Worm (Caenorhabditis elegans) whole organism, mixed stage, embryonic: Measurements from ENCODE around the gene F17A9.5.

Experiments
- M03D4.4 ChIP-seq: sonication (generic microtip); optimal IDR thresholded peaks from 2 replicates; lab custom pipeline; 2017; ENCODE audit warnings: mild to moderate bottlenecking, missing genetic modification characterization, missing compliant biosample characterization
- bed-3 ChIP-seq: fragments of 200-800 bp; sonication (Bioruptor generic); optimal IDR thresholded peaks from 3 replicates; lab custom pipeline; 2018; ENCODE audit warnings: mild to moderate bottlenecking, missing genetic modification characterization, moderate library complexity, missing compliant biosample characterization
- blmp-1 ChIP-seq: fragments of 150-350 bp; optimal IDR thresholded peaks from 2 replicates; lab custom pipeline; 2014; ENCODE audit warnings: missing biosample characterization, missing genetic modification characterization
- ceh-39 ChIP-seq: fragments of 150-350 bp; optimal IDR thresholded peaks from 2 replicates; lab custom pipeline; 2014; ENCODE audit warnings: missing biosample characterization, missing genetic modification characterization
- ceh-43 ChIP-seq: fragments of 200-800 bp; sonication (Bioruptor generic); optimal IDR thresholded peaks from 2 replicates; lab custom pipeline; 2018; ENCODE audit warnings: mild to moderate bottlenecking, missing genetic modification characterization, moderate library complexity, missing compliant biosample characterization
- ceh-83 ChIP-seq: fragments of 200-800 bp; sonication (Bioruptor generic); optimal IDR thresholded peaks from 2 replicates; lab custom pipeline; 2018; ENCODE audit warnings: mild to moderate bottlenecking, missing genetic modification characterization, missing compliant biosample characterization
- ces-1 ChIP-seq: fragments of 150-350 bp; optimal IDR thresholded peaks from 2 replicates; lab custom pipeline; 2014; ENCODE audit warnings: missing biosample characterization, missing genetic modification reagents, missing genetic modification characterization
- drap-1 ChIP-seq: fragments of 200-800 bp; sonication (Bioruptor generic); optimal IDR thresholded peaks from 3 replicates; lab custom pipeline; 2018; ENCODE audit warnings: mild to moderate bottlenecking, missing genetic modification characterization, missing compliant biosample characterization
- elt-3 ChIP-seq: fragments of 150-350 bp; optimal IDR thresholded peaks from 2 replicates; lab custom pipeline; 2014; ENCODE audit warnings: missing biosample characterization, missing genetic modification characterization
- flh-1 ChIP-seq: fragments of 200-800 bp; sonication (Bioruptor generic); optimal IDR thresholded peaks from 2 replicates; lab custom pipeline; 2018; ENCODE audit warnings: mild to moderate bottlenecking, missing genetic modification characterization, moderate library complexity, missing compliant biosample characterization
- ham-2 ChIP-seq: fragments of 200-800 bp; sonication (Bioruptor generic); optimal IDR thresholded peaks from 2 replicates; lab custom pipeline; 2018; ENCODE audit warnings: mild to moderate bottlenecking, missing genetic modification characterization, missing compliant biosample characterization
- hlh-1 ChIP-seq: fragments of 150-350 bp; optimal IDR thresholded peaks from 2 replicates; lab custom pipeline; 2014; ENCODE audit warnings: missing biosample characterization, missing genetic modification reagents, missing genetic modification characterization
- lin-13 ChIP-seq: fragments of 150-350 bp; optimal IDR thresholded peaks from 2 replicates; lab custom pipeline; 2014; ENCODE audit warnings: missing biosample characterization, missing genetic modification characterization
- lin-32 ChIP-seq: fragments of 200-800 bp; sonication (Bioruptor generic); optimal IDR thresholded peaks from 2 replicates; lab custom pipeline; 2018; ENCODE audit warnings: mild to moderate bottlenecking, missing genetic modification characterization, missing compliant biosample characterization
- lsy-2 ChIP-seq: fragments of 150-350 bp; optimal IDR thresholded peaks from 2 replicates; lab custom pipeline; 2014; ENCODE audit warnings: missing biosample characterization, missing genetic modification characterization
- mab-5 ChIP-seq: fragments of 150-350 bp; optimal IDR thresholded peaks from 2 replicates; lab custom pipeline; 2014; ENCODE audit warnings: missing biosample characterization, missing genetic modification characterization
- mep-1 ChIP-seq: fragments of 150-350 bp; optimal IDR thresholded peaks from 2 replicates; lab custom pipeline; 2017; ENCODE audit warnings: missing biosample characterization, missing genetic modification reagents, missing genetic modification characterization, inconsistent platforms
- mls-2 ChIP-seq: sonication (generic microtip); optimal IDR thresholded peaks from 2 replicates; lab custom pipeline; 2016; ENCODE audit warnings: mild to moderate bottlenecking, missing genetic modification characterization, moderate library complexity, missing compliant biosample characterization
- nhr-12 ChIP-seq: fragments of 150-350 bp; optimal IDR thresholded peaks from 2 replicates; lab custom pipeline; 2014; ENCODE audit warnings: missing biosample characterization, missing genetic modification characterization
- nhr-2 ChIP-seq: fragments of 150-350 bp; optimal IDR thresholded peaks from 2 replicates; lab custom pipeline; 2014; ENCODE audit warnings: missing biosample characterization, missing genetic modification characterization
- nhr-237 ChIP-seq: fragments of 150-350 bp; optimal IDR thresholded peaks from 2 replicates; lab custom pipeline; 2014; ENCODE audit warnings: missing biosample characterization, missing genetic modification characterization
- nhr-28 ChIP-seq: fragments of 150-350 bp; optimal IDR thresholded peaks from 2 replicates; lab custom pipeline; 2014; ENCODE audit warnings: missing biosample characterization, missing genetic modification characterization
- nhr-76 ChIP-seq: sonication (generic microtip); optimal IDR thresholded peaks from 2 replicates; lab custom pipeline; 2017; ENCODE audit warnings: missing biosample characterization, missing genetic modification characterization
- pha-4 ChIP-seq: fragments of 150-350 bp; optimal IDR thresholded peaks from 2 replicates; lab custom pipeline; 2018; ENCODE audit warnings: missing biosample characterization, missing genetic modification reagents, missing genetic modification characterization
- snpc-4 ChIP-seq: fragments of 150-350 bp; optimal IDR thresholded peaks from 2 replicates; lab custom pipeline; 2014; ENCODE audit warnings: missing biosample characterization, missing genetic modification characterization
- tbx-8 ChIP-seq: fragments of 200-800 bp; sonication (Bioruptor generic); optimal IDR thresholded peaks from 2 replicates; lab custom pipeline; 2018; ENCODE audit warnings: mild to moderate bottlenecking, missing genetic modification characterization, moderate library complexity, missing compliant biosample characterization
- unc-120 ChIP-seq: sonication (generic microtip); optimal IDR thresholded peaks from 2 replicates; lab custom pipeline; 2017; ENCODE audit warnings: missing genetic modification characterization, missing compliant biosample characterization; ENCODE audit not compliant: poor library complexity, severe bottlenecking
- unc-62 ChIP-seq: fragments of 150-350 bp; optimal IDR thresholded peaks from 2 replicates; lab custom pipeline; 2014; ENCODE audit warnings: missing biosample characterization, missing genetic modification reagents, missing genetic modification characterization
- ztf-11 ChIP-seq: fragments of 150-350 bp; optimal IDR thresholded peaks from 2 replicates; lab custom pipeline; 2014; ENCODE audit warnings: missing biosample characterization, missing genetic modification characterization

F17A9.5 gene

DNA sequence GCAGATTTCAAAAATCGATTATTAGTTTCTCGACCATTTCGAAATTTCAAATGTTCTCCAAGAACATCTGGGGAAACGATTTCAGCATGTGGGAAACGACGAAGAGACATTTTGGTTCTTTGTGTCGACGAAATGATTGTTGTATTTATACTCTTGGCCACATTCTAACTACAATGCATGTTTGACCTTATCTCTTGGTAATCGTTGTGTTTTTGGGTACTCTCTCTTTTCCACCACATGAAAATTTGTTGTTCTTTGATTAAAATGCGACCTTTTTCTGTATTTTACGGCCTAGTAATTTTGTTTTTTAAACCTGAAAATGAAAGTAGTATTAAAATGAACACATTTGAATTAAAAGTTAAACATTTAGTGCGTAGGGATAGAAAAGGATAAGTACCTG lies at the start of gene F17A9.5:
Gene F17A9.5, minus strand, starts transcription at position 175 of the 400 bp plus-strand sequence.
- TF ChIP-seq lin-32 (GFP tag; lab: Kevin White, UChicago) (no peak), unc-62 (GFP tag; lab: Kevin White, UChicago) (no peak), ceh-39 (tag; lab: Kevin White, UChicago) (no peak), mab-5 (tag; lab: Kevin White, UChicago) (no peak), nhr-12 (tag; lab: Kevin White, UChicago) (no peak), bed-3 (GFP tag; lab: Kevin White, UChicago) (no peak), mls-2 (tag; lab: Kevin White, UChicago) (no peak), mep-1 (tag; lab: Kevin White, UChicago) (no peak), nhr-2 (tag; lab: Kevin White, UChicago) (no peak)

- TF ChIP-seq flh-1 (GFP tag; lab: Kevin White, UChicago) (no peak), M03D4.4 (no peak)
- TF ChIP-seq, all 35 proteins: peak for 0
These were observed 25.4 kb upstream of the F17A9.5 start for ce11 chrV:6138167-6138566.

DNA sequence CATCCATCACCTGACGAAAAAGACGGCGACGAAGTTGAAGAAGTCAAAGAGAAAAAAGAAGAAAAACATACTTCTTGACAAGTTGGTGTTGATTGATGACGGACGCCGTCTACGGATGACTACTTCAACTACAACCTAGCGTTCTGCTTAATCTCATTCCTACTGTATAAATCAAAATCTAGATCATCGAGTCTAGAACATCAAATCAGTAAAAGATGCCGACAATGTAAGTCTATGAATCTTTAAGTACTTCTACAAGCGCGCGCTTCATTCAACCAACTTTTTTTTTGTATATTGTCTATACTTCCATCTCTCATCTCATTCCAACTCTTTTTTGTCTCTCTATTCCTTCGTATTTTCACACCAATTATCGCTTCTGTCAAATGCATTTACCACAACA lies 22.6 kb upstream of the F17A9.5 start:
- TF ChIP-seq mab-5 (tag; lab: Kevin White, UChicago) (no peak), nhr-2 (tag; lab: Kevin White, UChicago) (no peak), hlh-1 (tag; lab: Kevin White, UChicago) (no peak), blmp-1 (no peak), nhr-237 (tag; lab: Kevin White, UChicago) (no peak), ham-2 (GFP tag; lab: Kevin White, UChicago) (no peak), tbx-8 (GFP tag; lab: Kevin White, UChicago) (no peak), ceh-39 (tag; lab: Kevin White, UChicago) (no peak), ztf-11 (tag; lab: Kevin White, UChicago) (no peak), unc-120 (no peak), lin-13 (tag; lab: Kevin White, UChicago) (no peak), nhr-12 (tag; lab: Kevin White, UChicago) (no peak), mep-1 (tag; lab: Kevin White, UChicago) (no peak), pha-4 (tag; lab: Kevin White, UChicago) (no peak), nhr-76 (no peak), lin-32 (GFP tag; lab: Kevin White, UChicago) (no peak), ceh-83 (no peak)

DNA sequence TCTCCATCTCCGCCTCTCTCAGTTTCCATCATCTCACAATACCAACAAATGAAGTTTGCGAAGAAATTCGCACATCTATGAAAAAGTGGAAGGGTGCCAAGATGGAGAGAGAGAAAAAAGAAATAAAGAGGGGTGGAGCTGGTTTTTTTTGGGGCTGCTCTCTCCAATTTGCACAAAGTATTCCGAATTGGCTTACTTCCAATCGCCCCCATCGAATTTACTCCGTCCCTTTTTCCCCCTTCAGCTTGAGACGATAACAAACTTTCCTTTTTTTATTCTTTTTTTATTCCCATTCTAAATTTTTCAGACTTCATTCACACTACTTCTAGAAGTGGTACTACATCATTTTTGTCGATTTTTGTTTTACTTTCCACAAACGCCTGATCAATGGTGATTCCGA lies 18.3 kb upstream of the F17A9.5 start, which contains the start of gene exp-2:
Gene exp-2, plus strand, starts transcription at position 301 of the 400 bp plus-strand sequence.
- no peak for TF ChIP-seq nhr-12 (tag; lab: Kevin White, UChicago)
- no peak for TF ChIP-seq mep-1 (tag; lab: Kevin White, UChicago)
- no peak for TF ChIP-seq tbx-8 (GFP tag; lab: Kevin White, UChicago)
- no peak for TF ChIP-seq nhr-237 (tag; lab: Kevin White, UChicago)
- TF ChIP-seq ceh-83: no peak
- TF ChIP-seq elt-3 (tag; lab: Kevin White, UChicago): no peak
- TF ChIP-seq lsy-2 (tag; lab: Kevin White, UChicago): no peak
- no peak for TF ChIP-seq drap-1 (GFP tag; lab: Kevin White, UChicago)
- TF ChIP-seq unc-120: no peak
- no peak for TF ChIP-seq nhr-76
- no peak for TF ChIP-seq bed-3 (GFP tag; lab: Kevin White, UChicago)
- TF ChIP-seq ces-1 (GFP tag; lab: Kevin White, UChicago): no peak
- TF ChIP-seq ztf-11 (tag; lab: Kevin White, UChicago): no peak
- no peak for TF ChIP-seq nhr-28
- no peak for TF ChIP-seq snpc-4 (tag; lab: Kevin White, UChicago)
- TF ChIP-seq lin-32 (GFP tag; lab: Kevin White, UChicago): no peak
- no peak for TF ChIP-seq ceh-43 (GFP tag; lab: Kevin White, UChicago)
- TF ChIP-seq flh-1 (GFP tag; lab: Kevin White, UChicago): no peak

DNA sequence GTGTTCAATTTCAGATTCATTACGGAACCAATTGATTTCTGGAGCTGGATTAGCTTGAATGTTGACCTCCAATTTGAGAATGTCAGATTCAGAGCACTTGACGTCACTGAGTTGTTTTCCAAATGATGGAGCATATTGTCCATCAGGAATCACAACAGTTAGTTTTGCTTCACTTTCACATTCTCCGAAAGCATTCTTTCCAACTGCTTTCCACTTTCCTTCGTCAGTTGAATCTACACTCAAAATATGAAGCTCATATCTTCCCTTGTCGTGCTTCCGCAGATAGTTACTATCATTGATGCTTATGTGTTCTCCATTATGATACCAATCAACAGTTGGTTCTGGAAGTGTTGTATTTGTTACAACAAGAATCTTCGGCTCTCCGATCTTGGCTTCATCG lies 15.6 kb upstream of the F17A9.5 start:
- TF ChIP-seq flh-1 (GFP tag; lab: Kevin White, UChicago) (no peak), unc-120 (no peak), lin-32 (GFP tag; lab: Kevin White, UChicago) (no peak), tbx-8 (GFP tag; lab: Kevin White, UChicago) (no peak), pha-4 (tag; lab: Kevin White, UChicago) (no peak), lsy-2 (tag; lab: Kevin White, UChicago) (no peak)

DNA sequence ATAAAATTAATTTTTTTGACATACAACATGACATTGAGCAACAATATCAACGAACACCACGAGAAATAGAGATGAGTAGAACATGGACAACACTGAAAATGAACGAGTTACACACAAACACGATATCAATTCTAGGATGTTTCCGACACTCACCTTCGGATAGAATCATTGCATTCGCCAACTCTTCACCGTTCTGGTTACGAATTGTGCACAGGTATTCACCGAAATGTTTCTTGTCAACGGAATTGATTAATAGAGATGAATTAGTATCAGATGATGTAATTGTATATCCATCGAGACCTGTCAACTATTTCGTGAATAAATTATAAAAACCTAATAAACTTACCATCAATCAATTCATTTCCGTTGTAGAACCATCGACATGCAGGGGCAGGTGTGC lies 8.9 kb upstream of the F17A9.5 start:
- TF ChIP-seq mls-2 (tag; lab: Kevin White, UChicago): no peak
- no peak for TF ChIP-seq nhr-237 (tag; lab: Kevin White, UChicago)
- no peak for TF ChIP-seq pha-4 (tag; lab: Kevin White, UChicago)
- TF ChIP-seq lin-13 (tag; lab: Kevin White, UChicago): no peak
- TF ChIP-seq M03D4.4: no peak
- TF ChIP-seq hlh-1 (tag; lab: Kevin White, UChicago): no peak
- TF ChIP-seq ceh-39 (tag; lab: Kevin White, UChicago): no peak
- no peak for TF ChIP-seq mab-5 (tag; lab: Kevin White, UChicago)
- TF ChIP-seq flh-1 (GFP tag; lab: Kevin White, UChicago): no peak
- TF ChIP-seq ceh-43 (GFP tag; lab: Kevin White, UChicago): no peak
- TF ChIP-seq blmp-1: no peak
